Fruit fly (Drosophila melanogaster) whole organism, embryonic: ENCODE results near the gene sick.

Experiments used
- Ada2b ChIP-seq: fragments of 200-800 bp; sonication (Bioruptor generic); IDR thresholded peaks from 2 replicates; pipeline ENCODE4 v1.3.6; 2022; ENCODE audit warnings: missing biosample characterization, missing genetic modification characterization
- Atf3 ChIP-seq: fragments of 200-800 bp; sonication (Bioruptor generic); optimal IDR thresholded peaks from 3 replicates; lab custom pipeline; 2016; ENCODE audit warnings: missing biosample characterization, missing genetic modification characterization
- B-H1 ChIP-seq: fragments of 200-800 bp; sonication (Bioruptor generic); IDR thresholded peaks from 3 replicates; pipeline ENCODE4 v1.3.6; 2022; ENCODE audit warnings: missing biosample characterization, missing genetic modification characterization
- BEAF-32 ChIP-seq: fragments of 200-800 bp; sonication (Bioruptor generic); optimal IDR thresholded peaks from 3 replicates; lab custom pipeline; 2017; ENCODE audit warnings: missing biosample characterization, missing genetic modification characterization, mild to moderate bottlenecking, moderate library complexity, missing genetic modification reagents
- CG11504 ChIP-seq: fragments of 200-800 bp; sonication (Bioruptor generic); optimal IDR thresholded peaks from 3 replicates; lab custom pipeline; 2019; ENCODE audit warnings: missing biosample characterization, mild to moderate bottlenecking, missing genetic modification characterization, moderate library complexity
- CG12769 ChIP-seq: fragments of 200-800 bp; sonication (Bioruptor generic); optimal IDR thresholded peaks from 2 replicates; lab custom pipeline; 2019; ENCODE audit warnings: missing biosample characterization, mild to moderate bottlenecking, missing genetic modification characterization, moderate library complexity
- CG13123 ChIP-seq: fragments of 200-800 bp; sonication (Bioruptor generic); optimal IDR thresholded peaks from 2 replicates; lab custom pipeline; 2016; ENCODE audit warnings: missing biosample characterization, missing genetic modification characterization
- CG14050 ChIP-seq: fragments of 200-800 bp; sonication (Bioruptor generic); IDR thresholded peaks from 3 replicates; pipeline ENCODE4 v1.3.6; 2022; ENCODE audit warnings: missing biosample characterization, missing genetic modification characterization
- CG14441 ChIP-seq: fragments of 200-800 bp; sonication (Bioruptor generic); IDR thresholded peaks from 2 replicates; pipeline ENCODE4 v1.3.6; 2022; ENCODE audit warnings: missing biosample characterization, missing genetic modification characterization
- CG14860 ChIP-seq: fragments of 200-800 bp; sonication (Bioruptor generic); IDR thresholded peaks from 3 replicates; pipeline ENCODE4 v1.3.6; 2022; ENCODE audit warnings: missing biosample characterization, missing genetic modification characterization; ENCODE audit not compliant: partially characterized antibody
- CG15514 ChIP-seq: fragments of 200-800 bp; sonication (Bioruptor generic); optimal IDR thresholded peaks from 3 replicates; lab custom pipeline; 2017; ENCODE audit warnings: missing biosample characterization, missing genetic modification characterization, mild to moderate bottlenecking, moderate library complexity, missing genetic modification reagents
- CG16813 ChIP-seq: fragments of 200-800 bp; sonication (Bioruptor generic); IDR thresholded peaks from 3 replicates; pipeline ENCODE4 v1.3.6; 2022; ENCODE audit warnings: missing biosample characterization, missing genetic modification characterization; ENCODE audit not compliant: partially characterized antibody
- CG32532 ChIP-seq: fragments of 200-800 bp; sonication (Bioruptor generic); IDR thresholded peaks from 2 replicates; pipeline ENCODE4 v1.3.6; 2022; ENCODE audit warnings: missing biosample characterization, missing genetic modification characterization
- CG34224 ChIP-seq: fragments of 200-800 bp; sonication (Bioruptor generic); IDR thresholded peaks from 3 replicates; pipeline ENCODE4 v1.3.6; 2022; ENCODE audit warnings: missing biosample characterization, missing genetic modification characterization; ENCODE audit not compliant: partially characterized antibody
- CG42726 ChIP-seq: fragments of 200-800 bp; sonication (Bioruptor generic); IDR thresholded peaks from 2 replicates; pipeline ENCODE4 v1.3.6; 2022; ENCODE audit warnings: missing biosample characterization, missing genetic modification characterization; ENCODE audit not compliant: partially characterized antibody
- CG43689 ChIP-seq: fragments of 200-800 bp; sonication (Bioruptor generic); IDR thresholded peaks from 2 replicates; pipeline ENCODE4 v1.3.6; 2022; ENCODE audit warnings: missing biosample characterization, missing genetic modification characterization
- CG5953 ChIP-seq: fragments of 200-800 bp; sonication (Bioruptor generic); IDR thresholded peaks from 2 replicates; pipeline ENCODE4 v1.3.6; 2022; ENCODE audit warnings: missing biosample characterization, missing genetic modification characterization
- CG6254 ChIP-seq: fragments of 200-800 bp; sonication (Bioruptor generic); optimal IDR thresholded peaks from 3 replicates; lab custom pipeline; 2017; ENCODE audit warnings: mild to moderate bottlenecking, missing biosample characterization, missing genetic modification reagents, missing genetic modification characterization
- CG6854 ChIP-seq: fragments of 200-800 bp; sonication (Bioruptor generic); optimal IDR thresholded peaks from 3 replicates; lab custom pipeline; 2017; ENCODE audit warnings: missing biosample characterization, mild to moderate bottlenecking, missing genetic modification characterization
- CG7963 ChIP-seq: fragments of 200-800 bp; sonication (Bioruptor generic); IDR thresholded peaks from 3 replicates; pipeline ENCODE4 v1.3.6; 2022; ENCODE audit warnings: missing biosample characterization, missing genetic modification characterization; ENCODE audit not compliant: partially characterized antibody
- CG7987 ChIP-seq: fragments of 200-800 bp; sonication (Bioruptor generic); optimal IDR thresholded peaks from 2 replicates; lab custom pipeline; 2018; ENCODE audit warnings: missing biosample characterization, mild to moderate bottlenecking, missing genetic modification characterization, moderate library complexity
- CG9215 ChIP-seq: fragments of 200-800 bp; sonication (Bioruptor generic); IDR thresholded peaks from 2 replicates; pipeline ENCODE4 v1.3.6; 2022; ENCODE audit warnings: missing biosample characterization, missing genetic modification characterization
- CoRest ChIP-seq: fragments of 200-800 bp; sonication (Bioruptor generic); optimal IDR thresholded peaks from 3 replicates; lab custom pipeline; 2018; ENCODE audit warnings: missing biosample characterization, mild to moderate bottlenecking, missing genetic modification characterization, moderate library complexity
- Drgx ChIP-seq: fragments of 200-800 bp; sonication (Bioruptor generic); IDR thresholded peaks from 2 replicates; pipeline ENCODE4 v1.3.6; 2022; ENCODE audit warnings: missing biosample characterization, missing genetic modification characterization
- ERR ChIP-seq: fragments of 200-800 bp; sonication (Bioruptor generic); optimal IDR thresholded peaks from 2 replicates; lab custom pipeline; 2016; ENCODE audit warnings: missing biosample characterization, missing genetic modification characterization
- HLH4C ChIP-seq: fragments of 200-800 bp; sonication (Bioruptor generic); IDR thresholded peaks from 3 replicates; pipeline ENCODE4 v1.3.6; 2022; ENCODE audit warnings: missing biosample characterization, missing genetic modification characterization; ENCODE audit not compliant: partially characterized antibody
- Mad ChIP-seq: fragments of 200-800 bp; sonication (Bioruptor generic); optimal IDR thresholded peaks from 2 replicates; lab custom pipeline; 2016; ENCODE audit warnings: missing biosample characterization, missing genetic modification characterization
- Mrtf ChIP-seq: fragments of 200-800 bp; sonication (Bioruptor generic); IDR thresholded peaks from 3 replicates; pipeline ENCODE4 v1.3.6; 2022; ENCODE audit warnings: missing biosample characterization, missing genetic modification characterization
- Ptx1 ChIP-seq: fragments of 200-800 bp; sonication (Bioruptor generic); IDR thresholded peaks from 2 replicates; pipeline ENCODE4 v1.3.6; 2022; ENCODE audit warnings: missing biosample characterization, missing genetic modification characterization
- ac ChIP-seq: fragments of 200-800 bp; sonication (Bioruptor generic); optimal IDR thresholded peaks from 3 replicates; lab custom pipeline; 2017; ENCODE audit warnings: missing biosample characterization, mild to moderate bottlenecking, missing genetic modification characterization
- btn ChIP-seq: fragments of 200-800 bp; sonication (Bioruptor generic); optimal IDR thresholded peaks from 2 replicates; lab custom pipeline; 2016; ENCODE audit warnings: missing biosample characterization, missing genetic modification characterization
- cg ChIP-seq: fragments of 200-800 bp; sonication (Bioruptor generic); optimal IDR thresholded peaks from 3 replicates; lab custom pipeline; 2019; ENCODE audit warnings: missing biosample characterization, mild to moderate bottlenecking, missing genetic modification characterization, moderate library complexity
- chinmo ChIP-seq: fragments of 200-800 bp; sonication (Bioruptor generic); IDR thresholded peaks from 4 replicates; pipeline ENCODE4 v1.3.6; 2022; ENCODE audit warnings: missing biosample characterization, missing genetic modification characterization; ENCODE audit not compliant: partially characterized antibody
- dimm ChIP-seq: fragments of 200-800 bp; sonication (Bioruptor generic); IDR thresholded peaks from 2 replicates; pipeline ENCODE4 v1.3.6; 2022; ENCODE audit warnings: missing biosample characterization, missing genetic modification characterization
- ems ChIP-seq: fragments of 200-800 bp; sonication (Bioruptor generic); optimal IDR thresholded peaks from 3 replicates; lab custom pipeline; 2016; ENCODE audit warnings: missing biosample characterization, missing genetic modification characterization
- eve ChIP-seq, 2 experiments: fragments of >200 bp; optimal IDR thresholded peaks; 2 replicates each; lab custom pipeline; 2017; ENCODE audit warnings: missing biosample characterization in 2 of 2, missing genetic modification characterization in 2 of 2
- gsb ChIP-seq: fragments of 200-800 bp; sonication (Bioruptor generic); IDR thresholded peaks from 2 replicates; pipeline ENCODE4 v1.3.6; 2022; ENCODE audit warnings: missing biosample characterization, missing genetic modification characterization
- hth ChIP-seq: fragments of >200 bp; optimal IDR thresholded peaks from 2 replicates; lab custom pipeline; 2017; ENCODE audit warnings: inconsistent platforms
- lilli ChIP-seq: fragments of 200-800 bp; sonication (Bioruptor generic); optimal IDR thresholded peaks from 3 replicates; lab custom pipeline; 2016; ENCODE audit warnings: missing biosample characterization, missing genetic modification characterization
- mam ChIP-seq: fragments of 200-800 bp; sonication (Bioruptor generic); optimal IDR thresholded peaks from 3 replicates; lab custom pipeline; 2016; ENCODE audit warnings: missing biosample characterization, missing genetic modification characterization
- pho ChIP-seq: fragments of 200-800 bp; sonication (Bioruptor generic); optimal IDR thresholded peaks from 2 replicates; lab custom pipeline; 2016; ENCODE audit warnings: missing biosample characterization, missing genetic modification characterization
- pita ChIP-seq: fragments of 200-800 bp; sonication (Bioruptor generic); optimal IDR thresholded peaks from 2 replicates; lab custom pipeline; 2017; ENCODE audit warnings: missing biosample characterization, mild to moderate bottlenecking, missing genetic modification characterization
- tap ChIP-seq: fragments of 200-800 bp; optimal IDR thresholded peaks from 3 replicates; lab custom pipeline; 2019; ENCODE audit warnings: missing biosample characterization, mild to moderate bottlenecking, missing genetic modification characterization, moderate library complexity
- vvl ChIP-seq: fragments of 200-800 bp; sonication (Bioruptor generic); IDR thresholded peaks from 2 replicates; pipeline ENCODE4 v1.3.6; 2022; ENCODE audit warnings: missing biosample characterization, missing genetic modification characterization
- z ChIP-seq: fragments of 200-800 bp; sonication (Bioruptor generic); IDR thresholded peaks from 3 replicates; pipeline ENCODE4 v1.3.6; 2022; ENCODE audit warnings: missing biosample characterization, missing genetic modification characterization

The sick gene

DNA sequence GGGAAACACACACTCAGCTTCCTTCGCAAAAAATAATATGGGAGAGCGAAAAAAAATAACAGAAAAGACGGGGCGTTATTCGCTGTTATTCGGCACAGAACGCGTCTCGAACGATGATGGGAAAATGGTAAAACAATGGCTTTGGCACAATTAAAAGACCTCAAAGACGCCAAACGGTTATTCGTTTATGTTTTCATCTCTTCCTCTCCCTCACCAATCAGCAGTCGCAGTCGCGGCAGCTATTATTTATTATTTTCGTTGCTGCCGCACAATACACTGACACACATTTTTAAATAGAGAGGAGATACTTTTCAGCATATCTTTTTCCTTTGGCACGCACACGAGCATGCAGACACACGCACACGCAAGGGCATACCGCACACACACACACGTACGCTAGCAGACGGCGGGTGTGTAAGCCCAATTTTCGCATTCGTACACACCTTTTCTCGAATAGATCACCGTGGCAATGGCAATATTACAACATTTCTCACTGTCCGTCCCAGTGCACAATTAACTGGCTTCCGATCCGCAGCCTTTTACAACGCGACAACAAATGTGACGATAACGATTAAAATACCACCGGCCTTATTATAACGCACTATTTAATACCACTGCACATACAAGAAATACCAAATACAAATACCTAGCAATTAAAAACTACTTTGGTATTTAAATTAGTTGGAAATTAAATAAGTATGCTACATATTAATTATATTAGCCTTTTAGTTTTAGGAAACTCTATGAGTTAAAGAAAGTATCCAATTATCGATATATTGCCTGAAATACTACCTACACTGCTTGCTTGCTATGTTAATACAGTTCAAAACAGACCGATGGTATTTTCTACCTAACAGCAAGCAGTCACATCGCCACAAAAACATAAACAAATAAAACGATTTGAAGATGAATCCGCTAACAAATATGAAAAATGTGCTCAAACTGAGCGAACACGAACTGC lies 4.6 kb upstream of the sick start, which contains the start of the genes CdGAPr and CG10466 (continued):
- TF ChIP-seq lilli (no peak), ac (GFP tag; lab: Kevin White, UChicago) (no peak), CG11504 (tag; lab: Kevin White, UChicago) (peak; percentile 58), cg (peak; percentile 71), Ada2b (no peak), hth (no peak), Mrtf (no peak), CG16813 (0 out of 3 replicates have a peak, but pooled peaks have one; percentile 16), pita (no peak), CG14860 (GFP tag; lab: Robert Waterston, UW) (no peak), CG34224 (GFP tag; lab: Robert Waterston, UW) (peak; percentile 14; the same call in 1 of the 3 replicates), CG5953 (GFP tag; lab: Robert Waterston, UW) (no peak)
- TF ChIP-seq, all 482 proteins: peak for 125

DNA sequence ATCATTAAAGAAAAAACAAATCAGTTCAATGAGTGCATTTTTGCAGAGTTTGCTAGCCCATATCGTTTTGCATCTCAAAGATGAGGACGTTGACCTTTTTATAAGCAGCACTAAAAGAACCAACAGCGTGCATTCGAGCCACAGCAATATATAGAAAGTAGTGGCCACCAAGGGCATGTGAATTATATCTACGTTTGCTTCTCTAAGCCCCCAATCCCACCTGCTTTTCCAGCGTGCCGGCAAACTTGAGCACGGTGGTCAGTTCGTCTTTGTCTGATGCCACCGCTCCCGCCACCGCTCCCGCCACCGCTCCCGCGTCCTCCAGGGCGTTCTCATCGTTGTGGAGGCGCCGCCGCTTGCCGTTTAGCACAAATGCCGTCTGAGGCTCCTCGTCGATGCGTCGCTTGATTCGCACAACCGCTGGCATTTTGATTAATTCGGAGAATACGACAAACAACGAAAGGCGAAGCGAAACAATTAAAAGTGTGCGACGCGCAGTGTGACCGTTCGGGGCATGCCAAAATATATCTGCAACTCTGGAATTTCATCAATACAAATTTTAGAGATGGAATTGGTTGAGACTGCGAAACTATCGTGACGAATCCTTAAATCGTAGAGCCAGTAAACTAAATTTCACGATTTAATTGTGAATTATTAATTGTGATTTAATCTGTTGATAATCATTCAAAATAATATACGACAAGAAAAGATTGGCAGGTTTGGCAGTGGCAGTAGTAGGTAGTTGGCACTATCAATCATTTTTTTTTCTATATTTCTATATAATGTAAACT lies 650 bp upstream of the sick start:
- TF ChIP-seq CG15514 (GFP tag; lab: Kevin White, UChicago) (peak; percentile 66), CG14050 (no peak; the same call in 2 of the 3 replicates), btn (GFP tag; lab: Kevin White, UChicago) (no peak), CG32532 (GFP tag; lab: Robert Waterston, UW) (peak; percentile 65), CG7963 (GFP tag; lab: Robert Waterston, UW) (0 out of 3 replicates have a peak, but pooled peaks have one; percentile 31), tap (no peak), gsb (GFP tag; lab: Robert Waterston, UW) (no peak), B-H1 (GFP tag; lab: Robert Waterston, UW) (no peak), pho (GFP tag; lab: Kevin White, UChicago) (peak; percentile 65), BEAF-32 (GFP tag; lab: Kevin White, UChicago) (peak; percentile 88), CG6854 (GFP tag; lab: Kevin White, UChicago) (no peak), ERR (GFP tag; lab: Kevin White, UChicago) (peak; percentile 28), CG7987 (GFP tag; lab: Kevin White, UChicago) (no peak), CG14441 (GFP tag; lab: Robert Waterston, UW) (0 out of 2 replicates have a peak, but pooled peaks have one; percentile 21), dimm (no peak), Ptx1 (GFP tag; lab: Robert Waterston, UW) (peak; percentile 40; the same call in 1 of the 2 replicates), CG43689 (GFP tag; lab: Robert Waterston, UW) (no peak), CG9215 (GFP tag; lab: Robert Waterston, UW) (peak; percentile 18; the same call in 1 of the 2 replicates), Drgx (GFP tag; lab: Robert Waterston, UW) (no peak), ems (GFP tag; lab: Kevin White, UChicago) (peak; percentile 27), pita (no peak), eve (GFP tag; optimal IDR thresholded peaks at IDR 0.05; lab: Kevin White, UChicago) (peak in 1 of 2 experiments; percentile 73), CG12769 (tag; lab: Kevin White, UChicago) (peak; percentile 60), vvl (GFP tag; lab: Robert Waterston, UW) (peak; percentile 26; the same call in 1 of the 2 replicates), CG13123 (GFP tag; lab: Kevin White, UChicago) (no peak), mam (peak; percentile 51), CG6254 (GFP tag; lab: Kevin White, UChicago) (no peak), CG42726 (peak; percentile 75; the same call in 1 of the 2 replicates), Mad (GFP tag; lab: Kevin White, UChicago) (peak; percentile 59), HLH4C (GFP tag; lab: Robert Waterston, UW) (peak; percentile 71), CoRest (tag; lab: Kevin White, UChicago) (peak; percentile 53), chinmo (0 out of 4 replicates have a peak, but pooled peaks have one; percentile 67), z (GFP tag; lab: Robert Waterston, UW) (no peak), Atf3 (GFP tag; lab: Kevin White, UChicago) (peak; percentile 24)
